Fruit fly (Drosophila melanogaster) whole organism, embryonic: Measurements from ENCODE around the gene ida.

Experiments
- Atf-2 ChIP-seq: fragments of 200-800 bp; sonication (Bioruptor generic); optimal IDR thresholded peaks from 2 replicates; lab custom pipeline; 2016; ENCODE audit warnings: missing biosample characterization, missing genetic modification characterization
- B-H1 ChIP-seq: fragments of 200-800 bp; sonication (Bioruptor generic); IDR thresholded peaks from 3 replicates; pipeline ENCODE4 v1.3.6; 2022; ENCODE audit warnings: missing biosample characterization, missing genetic modification characterization
- BtbVII ChIP-seq: fragments of 200-800 bp; sonication (Bioruptor generic); optimal IDR thresholded peaks from 3 replicates; lab custom pipeline; 2017; ENCODE audit warnings: missing biosample characterization, mild to moderate bottlenecking, missing genetic modification characterization
- CG10462 ChIP-seq: fragments of 200-800 bp; sonication (Bioruptor generic); optimal IDR thresholded peaks from 2 replicates; lab custom pipeline; 2016; ENCODE audit warnings: missing biosample characterization, missing genetic modification characterization
- CG11504 ChIP-seq: fragments of 200-800 bp; sonication (Bioruptor generic); optimal IDR thresholded peaks from 3 replicates; lab custom pipeline; 2019; ENCODE audit warnings: missing biosample characterization, mild to moderate bottlenecking, missing genetic modification characterization, moderate library complexity
- CG11696 ChIP-seq: fragments of 200-800 bp; sonication (Bioruptor generic); IDR thresholded peaks from 2 replicates; pipeline ENCODE4 v1.3.6; 2022; ENCODE audit warnings: missing biosample characterization, missing genetic modification characterization
- CG12299 ChIP-seq: fragments of 200-800 bp; sonication (Bioruptor generic); optimal IDR thresholded peaks from 2 replicates; lab custom pipeline; 2018; ENCODE audit warnings: missing biosample characterization, mild to moderate bottlenecking, missing genetic modification characterization
- CG12659 ChIP-seq: fragments of 200-800 bp; sonication (Bioruptor generic); optimal IDR thresholded peaks from 3 replicates; lab custom pipeline; 2017; ENCODE audit warnings: mild to moderate bottlenecking, missing biosample characterization, missing genetic modification reagents, missing genetic modification characterization
- CG13123 ChIP-seq: fragments of 200-800 bp; sonication (Bioruptor generic); optimal IDR thresholded peaks from 2 replicates; lab custom pipeline; 2016; ENCODE audit warnings: missing biosample characterization, missing genetic modification characterization
- CG13296 ChIP-seq: fragments of 200-800 bp; sonication (Bioruptor generic); optimal IDR thresholded peaks from 3 replicates; lab custom pipeline; 2018; ENCODE audit warnings: missing biosample characterization, mild to moderate bottlenecking, missing genetic modification characterization
- CG15011 ChIP-seq: fragments of 200-800 bp; sonication (Bioruptor generic); optimal IDR thresholded peaks from 3 replicates; lab custom pipeline; 2018; ENCODE audit warnings: missing biosample characterization, mild to moderate bottlenecking, missing genetic modification characterization
- CG15269 ChIP-seq: fragments of 200-800 bp; sonication (Bioruptor generic); optimal IDR thresholded peaks from 2 replicates; lab custom pipeline; 2018; ENCODE audit warnings: missing biosample characterization, mild to moderate bottlenecking, missing genetic modification characterization, moderate library complexity
- CG17361 ChIP-seq: fragments of 200-800 bp; sonication (Bioruptor generic); IDR thresholded peaks from 3 replicates; pipeline ENCODE4 v1.3.6; 2022; ENCODE audit warnings: missing biosample characterization, missing genetic modification characterization
- CG17612 ChIP-seq: fragments of 200-800 bp; sonication (Bioruptor generic); IDR thresholded peaks from 2 replicates; pipeline ENCODE4 v1.3.6; 2022; ENCODE audit warnings: missing biosample characterization, missing genetic modification characterization
- CG18011 ChIP-seq: fragments of 200-800 bp; sonication (Bioruptor generic); optimal IDR thresholded peaks from 2 replicates; lab custom pipeline; 2017; ENCODE audit warnings: missing biosample characterization, missing genetic modification characterization, mild to moderate bottlenecking, moderate library complexity, missing genotype
- CG18476 ChIP-seq: fragments of 200-800 bp; sonication (Bioruptor generic); optimal IDR thresholded peaks from 2 replicates; lab custom pipeline; 2016; ENCODE audit warnings: missing biosample characterization, mild to moderate bottlenecking, missing genetic modification characterization
- CG18599 ChIP-seq: fragments of 200-800 bp; sonication (Bioruptor generic); optimal IDR thresholded peaks from 3 replicates; lab custom pipeline; 2017; ENCODE audit warnings: missing biosample characterization, missing genetic modification characterization, mild to moderate bottlenecking, moderate library complexity, missing genetic modification reagents
- CG30403 ChIP-seq: fragments of 200-800 bp; sonication (Bioruptor generic); optimal IDR thresholded peaks from 3 replicates; lab custom pipeline; 2016; ENCODE audit warnings: missing biosample characterization, missing genetic modification characterization
- CG3847 ChIP-seq: fragments of 200-800 bp; sonication (Bioruptor generic); IDR thresholded peaks from 2 replicates; pipeline ENCODE4 v1.3.6; 2022; ENCODE audit warnings: missing biosample characterization, missing genetic modification characterization
- CG43689 ChIP-seq: fragments of 200-800 bp; sonication (Bioruptor generic); IDR thresholded peaks from 2 replicates; pipeline ENCODE4 v1.3.6; 2022; ENCODE audit warnings: missing biosample characterization, missing genetic modification characterization
- CG4404 ChIP-seq: fragments of 200-800 bp; sonication (Bioruptor generic); IDR thresholded peaks from 2 replicates; pipeline ENCODE4 v1.3.6; 2022; ENCODE audit warnings: missing biosample characterization, missing genetic modification characterization
- CG5953 ChIP-seq: fragments of 200-800 bp; sonication (Bioruptor generic); IDR thresholded peaks from 2 replicates; pipeline ENCODE4 v1.3.6; 2022; ENCODE audit warnings: missing biosample characterization, missing genetic modification characterization
- CG6689 ChIP-seq: fragments of 200-800 bp; sonication (Bioruptor generic); IDR thresholded peaks from 2 replicates; pipeline ENCODE4 v1.3.6; 2022; ENCODE audit warnings: missing biosample characterization, missing genetic modification characterization
- CG7839 ChIP-seq: fragments of 200-800 bp; sonication (Bioruptor generic); optimal IDR thresholded peaks from 3 replicates; lab custom pipeline; 2018; ENCODE audit warnings: missing biosample characterization, mild to moderate bottlenecking, missing genetic modification characterization, moderate library complexity
- D ChIP-seq, 2 experiments: fragments of 200-800 bp in 1 of 2; fragments of >200 bp in 1 of 2; sonication (Bioruptor generic) in 1 of 2; optimal IDR thresholded peaks; 2 replicates in 1 of 2; 3 replicates in 1 of 2; lab custom pipeline; 2017; ENCODE audit warnings: mild to moderate bottlenecking in 1 of 2, missing biosample characterization in 1 of 2, missing genetic modification characterization in 1 of 2, missing genetic modification reagents in 1 of 2
- D19A ChIP-seq: fragments of 200-800 bp; optimal IDR thresholded peaks from 3 replicates; lab custom pipeline; 2019; ENCODE audit warnings: missing biosample characterization, mild to moderate bottlenecking, missing genetic modification characterization, moderate library complexity
- ERR ChIP-seq: fragments of 200-800 bp; sonication (Bioruptor generic); optimal IDR thresholded peaks from 2 replicates; lab custom pipeline; 2016; ENCODE audit warnings: missing biosample characterization, missing genetic modification characterization
- Hand ChIP-seq: fragments of 200-800 bp; sonication (Bioruptor generic); optimal IDR thresholded peaks from 2 replicates; lab custom pipeline; 2017; ENCODE audit warnings: mild to moderate bottlenecking, missing biosample characterization, missing genetic modification reagents, missing genetic modification characterization
- Hmr ChIP-seq: fragments of 200-800 bp; sonication (Bioruptor generic); optimal IDR thresholded peaks from 3 replicates; lab custom pipeline; 2017; ENCODE audit warnings: mild to moderate bottlenecking, missing biosample characterization, missing genetic modification reagents, missing genetic modification characterization
- Meics ChIP-seq: fragments of 200-800 bp; sonication (Bioruptor generic); optimal IDR thresholded peaks from 2 replicates; lab custom pipeline; 2017; ENCODE audit warnings: missing biosample characterization, mild to moderate bottlenecking, missing genetic modification characterization
- Nf-YA ChIP-seq: fragments of 200-800 bp; sonication (Bioruptor generic); IDR thresholded peaks from 2 replicates; pipeline ENCODE4 v1.3.6; 2022; ENCODE audit warnings: missing biosample characterization, missing genetic modification characterization
- PHDP ChIP-seq: fragments of 200-800 bp; sonication (Bioruptor generic); optimal IDR thresholded peaks from 3 replicates; lab custom pipeline; 2018; ENCODE audit warnings: missing biosample characterization, mild to moderate bottlenecking, missing genetic modification characterization, moderate library complexity
- ab ChIP-seq: fragments of 200-800 bp; sonication (Bioruptor generic); optimal IDR thresholded peaks from 2 replicates; lab custom pipeline; 2016; ENCODE audit warnings: missing biosample characterization, missing genetic modification characterization
- ara ChIP-seq: fragments of 200-800 bp; sonication (Bioruptor generic); IDR thresholded peaks from 2 replicates; pipeline ENCODE4 v1.3.6; 2022; ENCODE audit warnings: missing biosample characterization, missing genetic modification characterization
- ash1 ChIP-seq: fragments of 200-800 bp; sonication (Bioruptor generic); optimal IDR thresholded peaks from 2 replicates; lab custom pipeline; 2018; ENCODE audit warnings: missing biosample characterization, mild to moderate bottlenecking, missing genetic modification characterization
- bcd ChIP-seq: fragments of 200-800 bp; sonication (Bioruptor generic); optimal IDR thresholded peaks from 2 replicates; lab custom pipeline; 2017; ENCODE audit warnings: missing biosample characterization, mild to moderate bottlenecking, missing genetic modification characterization
- btn ChIP-seq: fragments of 200-800 bp; sonication (Bioruptor generic); optimal IDR thresholded peaks from 2 replicates; lab custom pipeline; 2016; ENCODE audit warnings: missing biosample characterization, missing genetic modification characterization
- cas ChIP-seq: fragments of 200-800 bp; sonication (Bioruptor generic); IDR thresholded peaks from 2 replicates; pipeline ENCODE4 v1.3.6; 2022; ENCODE audit warnings: missing biosample characterization, missing genetic modification characterization
- dmrt11E ChIP-seq: fragments of 200-800 bp; sonication (Bioruptor generic); optimal IDR thresholded peaks from 3 replicates; lab custom pipeline; 2018; ENCODE audit warnings: missing biosample characterization, mild to moderate bottlenecking, missing genetic modification characterization, moderate library complexity
- fd64A ChIP-seq: fragments of 200-800 bp; sonication (Bioruptor generic); optimal IDR thresholded peaks from 3 replicates; lab custom pipeline; 2018; ENCODE audit warnings: missing biosample characterization, mild to moderate bottlenecking, missing genetic modification characterization
- fru ChIP-seq: fragments of >200 bp; optimal IDR thresholded peaks from 2 replicates; lab custom pipeline; 2017
- gsb-n ChIP-seq: fragments of 200-800 bp; sonication (Bioruptor generic); optimal IDR thresholded peaks from 3 replicates; lab custom pipeline; 2018; ENCODE audit warnings: missing biosample characterization, mild to moderate bottlenecking, missing genetic modification characterization
- mam ChIP-seq: fragments of 200-800 bp; sonication (Bioruptor generic); optimal IDR thresholded peaks from 3 replicates; lab custom pipeline; 2016; ENCODE audit warnings: missing biosample characterization, missing genetic modification characterization
- ranshi ChIP-seq: fragments of 200-800 bp; sonication (Bioruptor generic); IDR thresholded peaks from 2 replicates; pipeline ENCODE4 v1.3.6; 2022; ENCODE audit warnings: missing biosample characterization, missing genetic modification characterization
- schlank ChIP-seq: fragments of 200-800 bp; sonication (Bioruptor generic); optimal IDR thresholded peaks from 2 replicates; lab custom pipeline; 2018; ENCODE audit warnings: missing biosample characterization, mild to moderate bottlenecking, missing genetic modification characterization
- sd ChIP-seq: fragments of 200-800 bp; sonication (Bioruptor generic); optimal IDR thresholded peaks from 3 replicates; lab custom pipeline; 2018; ENCODE audit warnings: missing biosample characterization, mild to moderate bottlenecking, missing genetic modification characterization, moderate library complexity
- sqz ChIP-seq: fragments of 200-800 bp; sonication (Bioruptor generic); optimal IDR thresholded peaks from 3 replicates; lab custom pipeline; 2018; ENCODE audit warnings: missing biosample characterization, mild to moderate bottlenecking, missing genetic modification characterization
- tio ChIP-seq: fragments of 200-800 bp; sonication (Bioruptor generic); optimal IDR thresholded peaks from 2 replicates; lab custom pipeline; 2017; ENCODE audit warnings: missing biosample characterization, missing genetic modification characterization, inconsistent platforms
- unc-4 ChIP-seq: fragments of 200-800 bp; sonication (Bioruptor generic); IDR thresholded peaks from 2 replicates; pipeline ENCODE4 v1.3.6; 2022; ENCODE audit warnings: missing biosample characterization, missing genetic modification characterization; ENCODE audit not compliant: partially characterized antibody
- unpg ChIP-seq: fragments of 200-800 bp; sonication (Bioruptor generic); optimal IDR thresholded peaks from 3 replicates; lab custom pipeline; 2018; ENCODE audit warnings: missing biosample characterization, mild to moderate bottlenecking, missing genetic modification characterization, moderate library complexity
- z ChIP-seq: fragments of 200-800 bp; sonication (Bioruptor generic); IDR thresholded peaks from 3 replicates; pipeline ENCODE4 v1.3.6; 2022; ENCODE audit warnings: missing biosample characterization, missing genetic modification characterization

The ida gene

DNA sequence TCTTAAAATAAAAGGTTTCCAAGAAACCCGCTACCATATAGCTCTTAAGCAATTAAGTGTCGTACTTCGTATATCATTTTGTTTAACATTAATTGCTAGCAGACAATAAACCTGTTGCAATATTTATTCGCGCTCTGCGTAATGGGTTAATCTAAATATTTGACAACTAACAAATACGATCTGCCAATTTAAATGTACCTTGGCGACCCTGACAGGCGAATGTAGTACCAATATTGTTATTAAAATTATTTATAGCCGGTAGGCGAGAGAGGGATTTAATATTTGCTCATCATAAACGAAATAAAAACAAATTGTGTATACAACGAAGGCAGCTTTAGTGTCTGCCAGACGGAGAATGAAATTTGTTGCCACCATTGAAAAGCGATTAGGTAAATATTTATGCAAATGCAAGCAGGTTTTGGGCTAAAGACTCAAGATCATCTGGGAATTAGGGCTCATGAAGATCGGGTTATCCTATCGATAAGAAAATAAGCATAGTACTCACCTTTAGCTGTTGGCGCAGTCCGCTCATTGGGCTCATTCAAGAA, 27.7 kb downstream of the ida start (continued):
- TF ChIP-seq CG13296 (GFP tag; lab: Kevin White, UChicago): peak; percentile 34
- TF ChIP-seq CG12299: peak; percentile 16
- TF ChIP-seq mam (GFP tag; lab: Kevin White, UChicago): no peak
- no peak for TF ChIP-seq CG18011 (GFP tag; lab: Kevin White, UChicago)
- no peak for TF ChIP-seq unc-4 (GFP tag; lab: Robert Waterston, UW)
- peak; percentile 43 for TF ChIP-seq sd (tag; lab: Kevin White, UChicago)
- TF ChIP-seq ERR: no peak
- TF ChIP-seq CG13123: no peak
- no peak for TF ChIP-seq fd64A (GFP tag; lab: Kevin White, UChicago)
- no peak for TF ChIP-seq gsb-n (tag; lab: Kevin White, UChicago)
- TF ChIP-seq sqz (GFP tag; lab: Kevin White, UChicago): no peak
- TF ChIP-seq CG12659 (GFP tag; lab: Kevin White, UChicago): peak; percentile 32
- TF ChIP-seq B-H1 (GFP tag; lab: Robert Waterston, UW): no peak
- peak; percentile 67 for TF ChIP-seq schlank (tag; lab: Kevin White, UChicago)
- no peak for TF ChIP-seq CG3847 (GFP tag; lab: Robert Waterston, UW)
- no peak for TF ChIP-seq dmrt11E (tag; lab: Kevin White, UChicago)
- TF ChIP-seq CG4404: no peak
- TF ChIP-seq ranshi (GFP tag; lab: Robert Waterston, UW): 0 out of 2 replicates have a peak, but pooled peaks have one; percentile 9
- TF ChIP-seq D (optimal IDR thresholded peaks at IDR 0.05; lab: Kevin White, UChicago): no peak
- no peak for TF ChIP-seq D (GFP tag; optimal IDR thresholded peaks at IDR 0.05; lab: Kevin White, UChicago)
- TF ChIP-seq CG30403: no peak
- TF ChIP-seq Meics (GFP tag; lab: Kevin White, UChicago): peak; percentile 45
- TF ChIP-seq unpg (GFP tag; lab: Kevin White, UChicago): peak; percentile 37
- peak; percentile 24 for TF ChIP-seq ash1
- TF ChIP-seq CG10462 (GFP tag; lab: Kevin White, UChicago): no peak
- no peak for TF ChIP-seq ab (GFP tag; lab: Kevin White, UChicago)
- TF ChIP-seq CG15011: peak; percentile 25
- no peak for TF ChIP-seq ara
- peak; percentile 72 for TF ChIP-seq Hmr (GFP tag; lab: Kevin White, UChicago)
- TF ChIP-seq Atf-2: no peak
- peak; percentile 47 for TF ChIP-seq CG18476 (GFP tag; lab: Kevin White, UChicago)
- TF ChIP-seq CG15269 (tag; lab: Kevin White, UChicago): peak; percentile 60
- TF ChIP-seq cas: no peak
- TF ChIP-seq z (GFP tag; lab: Robert Waterston, UW): no peak
- TF ChIP-seq fru (lab: Kevin White, UChicago): no peak
- TF ChIP-seq bcd (GFP tag; lab: Kevin White, UChicago): no peak
- no peak for TF ChIP-seq tio (GFP tag; lab: Kevin White, UChicago)
- TF ChIP-seq CG17361 (GFP tag; lab: Robert Waterston, UW): no peak
- no peak for TF ChIP-seq D19A
- TF ChIP-seq CG7839 (tag; lab: Kevin White, UChicago): peak; percentile 22
- peak; percentile 33 for TF ChIP-seq Hand (GFP tag; lab: Kevin White, UChicago)
- TF ChIP-seq CG11696 (GFP tag; lab: Robert Waterston, UW): no peak
- peak; percentile 77 for TF ChIP-seq CG18599
- peak; percentile 61 for TF ChIP-seq PHDP (tag; lab: Kevin White, UChicago)
- TF ChIP-seq CG43689: no peak
- TF ChIP-seq CG11504: peak; percentile 1
- TF ChIP-seq BtbVII: peak; percentile 54
- no peak for TF ChIP-seq CG6689 (GFP tag; lab: Robert Waterston, UW)
- TF ChIP-seq Nf-YA (GFP tag; lab: Robert Waterston, UW): no peak
- no peak for TF ChIP-seq CG5953
- no peak for TF ChIP-seq btn
- TF ChIP-seq CG17612: no peak
